Fruit fly (Drosophila melanogaster) whole organism, embryonic: ENCODE data around the gene CG34039.

Source experiments
- Ada2b ChIP-seq: fragments of 200-800 bp; sonication (Bioruptor generic); IDR thresholded peaks from 2 replicates; pipeline ENCODE4 v1.3.6; 2022; ENCODE audit warnings: missing biosample characterization, missing genetic modification characterization
- Atf3 ChIP-seq: fragments of 200-800 bp; sonication (Bioruptor generic); optimal IDR thresholded peaks from 3 replicates; lab custom pipeline; 2016; ENCODE audit warnings: missing biosample characterization, missing genetic modification characterization
- Atf6 ChIP-seq: fragments of 200-800 bp; sonication (Bioruptor generic); IDR thresholded peaks from 2 replicates; pipeline ENCODE4 v1.3.6; 2022; ENCODE audit warnings: missing biosample characterization, missing genetic modification characterization
- Blimp-1 ChIP-seq: fragments of 200-800 bp; sonication (Bioruptor generic); optimal IDR thresholded peaks from 3 replicates; lab custom pipeline; 2018; ENCODE audit warnings: missing biosample characterization, missing genetic modification characterization, mild to moderate bottlenecking, moderate library complexity, missing genetic modification reagents
- CG10209 ChIP-seq: fragments of 200-800 bp; sonication (Bioruptor generic); optimal IDR thresholded peaks from 3 replicates; lab custom pipeline; 2017; ENCODE audit warnings: missing biosample characterization, mild to moderate bottlenecking, missing genetic modification characterization, missing genetic modification reagents
- CG11560 ChIP-seq: fragments of 200-800 bp; sonication (Bioruptor generic); IDR thresholded peaks from 3 replicates; pipeline ENCODE4 v1.3.6; 2022; ENCODE audit warnings: missing biosample characterization, missing genetic modification characterization
- CG12071 ChIP-seq: fragments of 200-800 bp; sonication (Bioruptor generic); optimal IDR thresholded peaks from 3 replicates; lab custom pipeline; 2018; ENCODE audit warnings: missing biosample characterization, mild to moderate bottlenecking, missing genetic modification characterization
- CG13123 ChIP-seq: fragments of 200-800 bp; sonication (Bioruptor generic); optimal IDR thresholded peaks from 2 replicates; lab custom pipeline; 2016; ENCODE audit warnings: missing biosample characterization, missing genetic modification characterization
- CG13894 ChIP-seq: fragments of 200-800 bp; sonication (Bioruptor generic); optimal IDR thresholded peaks from 3 replicates; lab custom pipeline; 2018; ENCODE audit warnings: missing biosample characterization, mild to moderate bottlenecking, missing genetic modification characterization, moderate library complexity
- CG1529 ChIP-seq: fragments of 200-800 bp; sonication (Bioruptor generic); optimal IDR thresholded peaks from 3 replicates; lab custom pipeline; 2018; ENCODE audit warnings: missing biosample characterization, missing genetic modification characterization
- CG17359 ChIP-seq: fragments of 200-800 bp; sonication (Bioruptor generic); optimal IDR thresholded peaks from 3 replicates; lab custom pipeline; 2018; ENCODE audit warnings: missing biosample characterization, mild to moderate bottlenecking, missing genetic modification characterization, moderate library complexity
- CG17568 ChIP-seq: fragments of 200-800 bp; sonication (Bioruptor generic); optimal IDR thresholded peaks from 2 replicates; lab custom pipeline; 2018; ENCODE audit warnings: missing biosample characterization, mild to moderate bottlenecking, missing genetic modification characterization, moderate library complexity
- CG17912 ChIP-seq: fragments of 200-800 bp; sonication (Bioruptor generic); optimal IDR thresholded peaks from 2 replicates; lab custom pipeline; 2018; ENCODE audit warnings: missing biosample characterization, mild to moderate bottlenecking, missing genetic modification characterization
- CG2116 ChIP-seq: fragments of 200-800 bp; sonication (Bioruptor generic); optimal IDR thresholded peaks from 3 replicates; lab custom pipeline; 2018; ENCODE audit warnings: missing biosample characterization, mild to moderate bottlenecking, missing genetic modification characterization
- CG30403 ChIP-seq: fragments of 200-800 bp; sonication (Bioruptor generic); optimal IDR thresholded peaks from 3 replicates; lab custom pipeline; 2016; ENCODE audit warnings: missing biosample characterization, missing genetic modification characterization
- CG31224 ChIP-seq: fragments of 200-800 bp; sonication (Bioruptor generic); IDR thresholded peaks from 2 replicates; pipeline ENCODE4 v1.3.6; 2022; ENCODE audit warnings: missing biosample characterization, missing genetic modification characterization
- CG3163 ChIP-seq: fragments of 200-800 bp; sonication (Bioruptor generic); optimal IDR thresholded peaks from 3 replicates; lab custom pipeline; 2016; ENCODE audit warnings: missing biosample characterization, missing genetic modification characterization
- CG3726 ChIP-seq: fragments of 200-800 bp; sonication (Bioruptor generic); IDR thresholded peaks from 3 replicates; pipeline ENCODE4, ENCODE4 v1.3.6; 2022; ENCODE audit warnings: missing biosample characterization, missing genetic modification characterization
- CG3995 ChIP-seq: fragments of 200-800 bp; sonication (Bioruptor generic); optimal IDR thresholded peaks from 3 replicates; lab custom pipeline; 2016; ENCODE audit warnings: missing biosample characterization, missing genetic modification characterization
- CG42726 ChIP-seq: fragments of 200-800 bp; sonication (Bioruptor generic); IDR thresholded peaks from 2 replicates; pipeline ENCODE4 v1.3.6; 2022; ENCODE audit warnings: missing biosample characterization, missing genetic modification characterization; ENCODE audit not compliant: partially characterized antibody
- CG7556 ChIP-seq: fragments of 200-800 bp; sonication (Bioruptor generic); optimal IDR thresholded peaks from 2 replicates; lab custom pipeline; 2017; ENCODE audit warnings: missing biosample characterization, mild to moderate bottlenecking, missing genetic modification characterization
- CG7987 ChIP-seq: fragments of 200-800 bp; sonication (Bioruptor generic); optimal IDR thresholded peaks from 2 replicates; lab custom pipeline; 2018; ENCODE audit warnings: missing biosample characterization, mild to moderate bottlenecking, missing genetic modification characterization, moderate library complexity
- ERR ChIP-seq: fragments of 200-800 bp; sonication (Bioruptor generic); optimal IDR thresholded peaks from 2 replicates; lab custom pipeline; 2016; ENCODE audit warnings: missing biosample characterization, missing genetic modification characterization
- Ets97D ChIP-seq: fragments of 200-800 bp; sonication (Bioruptor generic); optimal IDR thresholded peaks from 3 replicates; lab custom pipeline; 2016; ENCODE audit warnings: missing biosample characterization, missing genetic modification characterization
- Hand ChIP-seq: fragments of 200-800 bp; sonication (Bioruptor generic); optimal IDR thresholded peaks from 2 replicates; lab custom pipeline; 2017; ENCODE audit warnings: mild to moderate bottlenecking, missing biosample characterization, missing genetic modification reagents, missing genetic modification characterization
- HmgZ ChIP-seq: fragments of 200-800 bp; sonication (Bioruptor generic); optimal IDR thresholded peaks from 2 replicates; lab custom pipeline; 2018; ENCODE audit warnings: missing biosample characterization, mild to moderate bottlenecking, missing genetic modification characterization
- Hmr ChIP-seq: fragments of 200-800 bp; sonication (Bioruptor generic); optimal IDR thresholded peaks from 3 replicates; lab custom pipeline; 2017; ENCODE audit warnings: mild to moderate bottlenecking, missing biosample characterization, missing genetic modification reagents, missing genetic modification characterization
- Hr39 ChIP-seq: fragments of >200 bp; optimal IDR thresholded peaks from 2 replicates; lab custom pipeline; 2017
- Med ChIP-seq: fragments of 200-800 bp; sonication (Bioruptor generic); peaks from one replicate; lab custom pipeline; 2016; ENCODE audit warnings: missing biosample characterization, missing genetic modification characterization, mild to moderate bottlenecking, inconsistent platforms, moderate library complexity
- Mes4 ChIP-seq: fragments of 200-800 bp; sonication (Bioruptor generic); optimal IDR thresholded peaks from 2 replicates; lab custom pipeline; 2016; ENCODE audit warnings: missing biosample characterization, missing genetic modification characterization
- Neu2 ChIP-seq: fragments of 200-800 bp; sonication (Bioruptor generic); optimal IDR thresholded peaks from 3 replicates; lab custom pipeline; 2016; ENCODE audit warnings: missing biosample characterization, missing genetic modification characterization, borderline replicate concordance
- Ptx1 ChIP-seq: fragments of 200-800 bp; sonication (Bioruptor generic); IDR thresholded peaks from 2 replicates; pipeline ENCODE4 v1.3.6; 2022; ENCODE audit warnings: missing biosample characterization, missing genetic modification characterization
- Ssrp ChIP-seq: fragments of 200-800 bp; sonication (Bioruptor generic); optimal IDR thresholded peaks from 2 replicates; lab custom pipeline; 2018; ENCODE audit warnings: missing biosample characterization, mild to moderate bottlenecking, missing genetic modification characterization, moderate library complexity
- ac ChIP-seq: fragments of 200-800 bp; sonication (Bioruptor generic); optimal IDR thresholded peaks from 3 replicates; lab custom pipeline; 2017; ENCODE audit warnings: missing biosample characterization, mild to moderate bottlenecking, missing genetic modification characterization
- bcd ChIP-seq: fragments of 200-800 bp; sonication (Bioruptor generic); optimal IDR thresholded peaks from 2 replicates; lab custom pipeline; 2017; ENCODE audit warnings: missing biosample characterization, mild to moderate bottlenecking, missing genetic modification characterization
- crp ChIP-seq, 2 experiments: fragments of 200-800 bp; sonication (Bioruptor generic); optimal IDR thresholded peaks; 2 replicates in 1 of 2; 3 replicates in 1 of 2; lab custom pipeline; 2017; ENCODE audit warnings: missing biosample characterization in 2 of 2, missing genetic modification characterization in 2 of 2, mild to moderate bottlenecking in 1 of 2, moderate library complexity in 1 of 2
- disco-r ChIP-seq: fragments of 200-800 bp; sonication (Bioruptor generic); optimal IDR thresholded peaks from 2 replicates; lab custom pipeline; 2016; ENCODE audit warnings: missing biosample characterization, missing genetic modification characterization
- dmrt99B ChIP-seq: fragments of 200-800 bp; sonication (Bioruptor generic); optimal IDR thresholded peaks from 2 replicates; lab custom pipeline; 2018; ENCODE audit warnings: missing biosample characterization, mild to moderate bottlenecking, missing genetic modification characterization, moderate library complexity
- emc ChIP-seq: fragments of 200-800 bp; sonication (Bioruptor generic); optimal IDR thresholded peaks from 2 replicates; lab custom pipeline; 2016; ENCODE audit warnings: missing biosample characterization, missing genetic modification characterization
- eyg ChIP-seq: fragments of 200-800 bp; sonication (Bioruptor generic); optimal IDR thresholded peaks from 3 replicates; lab custom pipeline; 2016; ENCODE audit warnings: missing biosample characterization, missing genetic modification characterization
- gro ChIP-seq: fragments of 200-800 bp; sonication (Bioruptor generic); optimal IDR thresholded peaks from 2 replicates; lab custom pipeline; 2016; ENCODE audit warnings: missing biosample characterization, missing genetic modification characterization
- lilli ChIP-seq: fragments of 200-800 bp; sonication (Bioruptor generic); optimal IDR thresholded peaks from 3 replicates; lab custom pipeline; 2016; ENCODE audit warnings: missing biosample characterization, missing genetic modification characterization
- nom ChIP-seq: fragments of 200-800 bp; sonication (Bioruptor generic); optimal IDR thresholded peaks from 2 replicates; lab custom pipeline; 2017; ENCODE audit warnings: missing biosample characterization, missing genetic modification characterization, mild to moderate bottlenecking, moderate library complexity, missing genetic modification reagents
- prd ChIP-seq, 3 experiments: fragments of >200 bp in 2 of 3; fragments of 200-800 bp in 1 of 3; sonication (Bioruptor generic) in 1 of 3; optimal IDR thresholded peaks in 2 of 3; IDR thresholded peaks in 1 of 3; 2 replicates in 2 of 3; 3 replicates in 1 of 3; pipeline versions ENCODE4 v1.3.6 to Lab custom; 2017 to 2022; ENCODE audit warnings: missing biosample characterization in 1 of 3, missing genetic modification characterization in 1 of 3
- schlank ChIP-seq: fragments of 200-800 bp; sonication (Bioruptor generic); optimal IDR thresholded peaks from 2 replicates; lab custom pipeline; 2018; ENCODE audit warnings: missing biosample characterization, mild to moderate bottlenecking, missing genetic modification characterization
- slbo ChIP-seq: fragments of 200-800 bp; sonication (Bioruptor generic); IDR thresholded peaks from 2 replicates; pipeline ENCODE4 v1.3.6; 2022; ENCODE audit warnings: missing biosample characterization, missing genetic modification characterization
- toy ChIP-seq: fragments of 200-800 bp; sonication (Bioruptor generic); IDR thresholded peaks from 2 replicates; pipeline ENCODE4 v1.3.6; 2022; ENCODE audit warnings: missing biosample characterization, missing genetic modification characterization
- wdn ChIP-seq: fragments of 200-800 bp; sonication (Bioruptor generic); IDR thresholded peaks from 2 replicates; pipeline ENCODE4 v1.3.6; 2022; ENCODE audit warnings: missing biosample characterization, missing genetic modification characterization
- zf30C ChIP-seq: fragments of 200-800 bp; sonication (Bioruptor generic); optimal IDR thresholded peaks from 3 replicates; lab custom pipeline; 2018; ENCODE audit warnings: missing biosample characterization, mild to moderate bottlenecking, missing genetic modification characterization

CG34039 gene

DNA sequence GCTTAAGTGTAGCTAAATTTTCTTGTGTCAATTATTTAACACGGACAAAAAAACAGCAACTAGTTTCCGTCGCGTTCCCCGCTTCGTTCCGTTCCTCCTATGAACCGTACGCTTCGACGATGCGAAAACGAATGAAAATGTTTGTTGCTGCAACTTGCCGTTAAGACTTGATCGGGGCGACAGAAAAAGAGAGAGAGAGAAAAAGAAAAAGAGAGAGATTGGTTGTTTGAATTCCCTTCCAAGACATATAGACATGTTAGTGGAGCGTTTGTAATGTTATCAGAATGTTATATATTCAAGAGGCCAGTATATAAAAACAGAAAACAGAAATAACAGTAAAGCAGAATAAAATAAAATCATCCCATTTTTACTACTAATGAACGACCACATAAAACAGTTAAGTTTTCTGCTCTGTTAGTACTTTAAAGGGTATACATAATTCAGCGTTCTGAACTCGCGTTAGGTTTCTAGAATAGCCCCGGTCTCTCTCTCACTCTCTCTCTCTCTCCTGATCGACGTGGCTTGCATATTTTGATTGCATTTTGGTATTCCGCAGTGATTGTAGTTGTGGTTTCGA, 8.9 kb upstream of the CG34039 start, which contains the start of gene Gbs-70E (continued):
- TF ChIP-seq nom (GFP tag; lab: Kevin White, UChicago), result peak; percentile 83
- TF ChIP-seq dmrt99B (tag; lab: Kevin White, UChicago), result peak; percentile 92
- peak; percentile 91 for TF ChIP-seq CG17359 (tag; lab: Kevin White, UChicago)
- TF ChIP-seq Atf6 (GFP tag; lab: Robert Waterston, UW), result peak; percentile 95
- TF ChIP-seq Mes4 (GFP tag; lab: Kevin White, UChicago), result peak; percentile 88
- peak; percentile 66 for TF ChIP-seq schlank
- TF ChIP-seq Ada2b (GFP tag; lab: Robert Waterston, UW), result peak; percentile 83
- peak; percentile 84 for TF ChIP-seq ERR (GFP tag; lab: Kevin White, UChicago)
- peak; percentile 84 for TF ChIP-seq bcd (GFP tag; lab: Kevin White, UChicago)
- peak; percentile 72 for TF ChIP-seq Ets97D (GFP tag; lab: Kevin White, UChicago)
- peak; percentile 84 for TF ChIP-seq CG13894 (tag; lab: Kevin White, UChicago)
- TF ChIP-seq CG30403 (GFP tag; lab: Kevin White, UChicago), result peak; percentile 95
- TF ChIP-seq lilli, result peak; percentile 92
- peak; percentile 88 for TF ChIP-seq CG1529
- TF ChIP-seq CG12071 (GFP tag; lab: Kevin White, UChicago), result peak; percentile 71
- TF ChIP-seq CG7987 (GFP tag; lab: Kevin White, UChicago), result peak; percentile 87
- TF ChIP-seq Hr39 (lab: Kevin White, UChicago), result no peak
- TF ChIP-seq zf30C (GFP tag; lab: Kevin White, UChicago), result no peak
- TF ChIP-seq CG3995 (GFP tag; lab: Kevin White, UChicago), result peak; percentile 41
- TF ChIP-seq Blimp-1, result peak; percentile 85
- peak; percentile 79; the same call in 1 of the 2 replicates for TF ChIP-seq toy
- peak; percentile 90 for TF ChIP-seq slbo (GFP tag; lab: Robert Waterston, UW)
- peak; percentile 85 for TF ChIP-seq wdn (GFP tag; lab: Robert Waterston, UW)
- no peak; the same call in 1 of the 3 replicates for TF ChIP-seq CG11560
- peak; percentile 95 for TF ChIP-seq HmgZ (tag; lab: Kevin White, UChicago)
- TF ChIP-seq CG17912 (GFP tag; lab: Kevin White, UChicago), result peak; percentile 58
- TF ChIP-seq emc, result peak; percentile 77
- TF ChIP-seq CG10209 (GFP tag; lab: Kevin White, UChicago), result peak; percentile 91
- peak; percentile 93 for TF ChIP-seq CG7556 (GFP tag; lab: Kevin White, UChicago)
- peak; percentile 64 for TF ChIP-seq ac (GFP tag; lab: Kevin White, UChicago)
- TF ChIP-seq Atf3 (GFP tag; lab: Kevin White, UChicago), result peak; percentile 84
- peak; percentile 95 for TF ChIP-seq gro (GFP tag; lab: Kevin White, UChicago)
- TF ChIP-seq disco-r, result peak; percentile 86
- TF ChIP-seq Med (GFP tag; lab: Kevin White, UChicago), result peak; percentile 97
- peak in 1 of 2 experiments; percentile 45 for TF ChIP-seq crp (GFP tag; optimal IDR thresholded peaks at IDR 0.05; lab: Kevin White, UChicago)
- TF ChIP-seq CG13123, result peak; percentile 85
- TF ChIP-seq CG17568 (GFP tag; lab: Kevin White, UChicago), result peak; percentile 93
- peak; percentile 87 for TF ChIP-seq eyg (GFP tag; lab: Kevin White, UChicago)
- no peak; the same call in 1 of the 2 replicates for TF ChIP-seq CG42726 (GFP tag; lab: Robert Waterston, UW)
- peak; percentile 73 for TF ChIP-seq CG2116
- TF ChIP-seq Neu2 (GFP tag; lab: Kevin White, UChicago), result peak; percentile 76
- peak; percentile 96 for TF ChIP-seq Ptx1 (GFP tag; lab: Robert Waterston, UW)
- TF ChIP-seq CG31224 (GFP tag; lab: Robert Waterston, UW), result peak; percentile 82
- TF ChIP-seq CG3726 (GFP tag; lab: Robert Waterston, UW), result no peak
- TF ChIP-seq Hand (GFP tag; lab: Kevin White, UChicago), result peak; percentile 79
- peak; percentile 84 for TF ChIP-seq CG3163 (GFP tag; lab: Kevin White, UChicago)
- TF ChIP-seq Ssrp (tag; lab: Kevin White, UChicago), result peak; percentile 86
- no peak for TF ChIP-seq prd (optimal IDR thresholded peaks at IDR 0.05; lab: Kevin White, UChicago)
- peak; percentile 95 for TF ChIP-seq prd (GFP tag; IDR thresholded peaks at IDR 0.05; lab: Robert Waterston, UW)
- TF ChIP-seq Hmr (GFP tag; lab: Kevin White, UChicago), result peak; percentile 94
